Worm (Caenorhabditis elegans) whole organism, L3 larva: ENCODE measurements around the gene M04G7.1.

Source experiments
- ama-1 ChIP-seq: fragments of 150-350 bp; optimal IDR thresholded peaks from 2 replicates; lab custom pipeline; 2018
- ceh-28 ChIP-seq: fragments of 150-350 bp; optimal IDR thresholded peaks from 2 replicates; lab custom pipeline; 2014; ENCODE audit warnings: missing biosample characterization, missing genetic modification reagents, missing genetic modification characterization
- ceh-9 ChIP-seq: sonication (generic microtip); optimal IDR thresholded peaks from 2 replicates; lab custom pipeline; 2018; ENCODE audit warnings: missing biosample characterization, missing genetic modification characterization
- egl-27 ChIP-seq: sonication (generic microtip); optimal IDR thresholded peaks from 4 replicates; lab custom pipeline; 2017; ENCODE audit warnings: missing biosample characterization, missing genetic modification reagents, missing genetic modification characterization
- elt-3 ChIP-seq, 3 experiments: fragments of 150-350 bp in 1 of 3; sonication (generic microtip) in 2 of 3; optimal IDR thresholded peaks; 2 replicates in 2 of 3; 4 replicates in 1 of 3; lab custom pipeline; 2014 to 2017; ENCODE audit warnings: missing biosample characterization in 3 of 3, missing genetic modification characterization in 3 of 3
- fkh-10 ChIP-seq: sonication (generic microtip); optimal IDR thresholded peaks from 2 replicates; lab custom pipeline; 2017; ENCODE audit warnings: missing biosample characterization, missing genetic modification reagents, missing genetic modification characterization
- fos-1 ChIP-seq: fragments of 150-350 bp; optimal IDR thresholded peaks from 2 replicates; lab custom pipeline; 2014; ENCODE audit warnings: missing biosample characterization, missing genetic modification characterization
- lin-15B ChIP-seq: fragments of 150-350 bp; optimal IDR thresholded peaks from 2 replicates; lab custom pipeline; 2014; ENCODE audit warnings: missing biosample characterization, missing genetic modification characterization
- nfya-1 ChIP-seq: sonication (generic microtip); optimal IDR thresholded peaks from 2 replicates; lab custom pipeline; 2017; ENCODE audit warnings: missing genetic modification characterization, mild to moderate bottlenecking, missing compliant biosample characterization, antibody characterized with exemption, moderate library complexity; ENCODE audit not compliant: insufficient read depth
- snpc-4 ChIP-seq: fragments of 150-350 bp; optimal IDR thresholded peaks from 2 replicates; lab custom pipeline; 2014; ENCODE audit warnings: missing biosample characterization, missing genetic modification characterization
- unc-39 ChIP-seq: sonication (generic microtip); optimal IDR thresholded peaks from 4 replicates; lab custom pipeline; 2017; ENCODE audit warnings: missing biosample characterization, missing genetic modification characterization
- unc-62 ChIP-seq: fragments of 150-350 bp; sonication (generic microtip); optimal IDR thresholded peaks from 4 replicates; lab custom pipeline; 2014; ENCODE audit warnings: missing biosample characterization, missing genetic modification reagents, missing genetic modification characterization

ce11 chrIV:455484-455883 is at the start of gene M04G7.1:
- TF ChIP-seq ama-1 (no peak), nfya-1 (no peak), fkh-10 (GFP tag; lab: Kevin White, UChicago) (no peak), lin-15B (tag; lab: Kevin White, UChicago) (no peak), unc-39 (tag; lab: Kevin White, UChicago) (no peak), fos-1 (tag; lab: Kevin White, UChicago) (no peak), egl-27 (tag; lab: Kevin White, UChicago) (no peak), elt-3 (tag; optimal IDR thresholded peaks at IDR 0.05; lab: Kevin White, UChicago) (no peak), snpc-4 (tag; lab: Kevin White, UChicago) (no peak), ceh-28 (tag; lab: Kevin White, UChicago) (no peak), ceh-9 (tag; lab: Kevin White, UChicago) (no peak), unc-62 (GFP tag; lab: Kevin White, UChicago) (no peak)
